Fruit fly (Drosophila melanogaster): ENCODE data around the gene Vha100-1.

Vha100-1 gene

DNA sequence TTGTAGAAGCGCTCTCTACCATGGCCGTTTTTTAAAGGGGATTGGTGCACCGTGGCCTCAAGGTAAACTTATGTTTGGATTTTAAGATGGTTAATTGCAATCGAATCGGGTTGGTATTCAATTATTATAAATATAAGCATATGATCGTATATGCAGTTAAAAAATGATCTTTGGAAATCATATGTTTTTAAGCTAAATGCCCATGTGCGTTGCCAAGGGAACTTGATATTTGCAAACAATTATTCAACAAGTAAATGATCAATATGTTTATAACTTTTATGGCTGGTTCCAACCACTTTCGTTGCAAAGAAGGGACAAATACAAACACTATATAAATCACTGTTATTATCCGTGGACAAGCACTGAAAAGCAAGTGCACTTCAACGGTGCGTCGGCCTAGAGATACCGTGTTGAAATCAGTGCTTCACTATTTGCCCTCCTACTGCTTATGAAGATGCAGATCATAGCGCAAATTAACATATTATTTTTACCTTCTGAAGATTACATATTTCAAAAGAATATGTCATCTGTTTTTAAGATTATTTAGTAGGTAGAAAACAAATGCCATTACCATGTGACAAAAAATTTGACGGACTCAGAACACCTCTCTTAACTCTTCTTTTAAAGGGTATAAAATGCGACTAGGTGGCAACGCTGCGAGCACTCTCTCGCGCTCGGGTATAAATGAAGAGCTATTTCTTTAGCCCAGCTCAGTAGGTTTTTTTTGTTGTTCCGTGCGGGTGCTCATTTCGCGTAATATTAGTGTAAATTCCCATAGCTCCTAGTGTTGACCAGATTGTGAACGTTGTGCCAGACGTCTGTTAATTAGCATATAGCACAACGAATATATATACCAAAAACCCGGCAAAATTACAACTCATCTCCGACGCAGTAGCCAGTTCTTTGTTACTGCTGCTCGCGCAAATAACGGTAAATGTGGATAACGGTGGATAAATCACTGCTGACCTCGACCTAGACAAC is 26.7 kb downstream of the Vha100-1 start, which contains the start of gene rdog (continued):
- TF ChIP-seq rib (GFP tag; IDR thresholded peaks at IDR 0.05) (peak; percentile 27; the same call in 1 of the 2 replicates), bigmax (GFP tag; optimal IDR thresholded peaks at IDR 0.05) (no peak), aop (GFP tag; IDR thresholded peaks at IDR 0.05) (peak; percentile 39; the same call in 1 of the 2 replicates), prd (optimal IDR thresholded peaks at IDR 0.05) (no peak), prd (GFP tag; IDR thresholded peaks at IDR 0.05) (peak; percentile 65; the same call in 2 of the 3 replicates), mirr (GFP tag; optimal IDR thresholded peaks at IDR 0.05) (peak; percentile 57), schlank (tag; optimal IDR thresholded peaks at IDR 0.05) (peak; percentile 22), stc (GFP tag; IDR thresholded peaks at IDR 0.05) (peak; percentile 57; the same call in 1 of the 2 replicates), CG7556 (GFP tag; optimal IDR thresholded peaks at IDR 0.05) (peak; percentile 82), CG42726 (GFP tag; IDR thresholded peaks at IDR 0.05; ENCODE audit: partially characterized antibody) (no peak), CG15073 (GFP tag; optimal IDR thresholded peaks at IDR 0.05) (no peak), fd96Cb (tag; optimal IDR thresholded peaks at IDR 0.05) (peak; percentile 73), eyg (GFP tag; optimal IDR thresholded peaks at IDR 0.05) (peak; percentile 33), tna (GFP tag; IDR thresholded peaks at IDR 0.05; ENCODE audit: partially characterized antibody) (no peak), CG3407 (GFP tag; optimal IDR thresholded peaks at IDR 0.05) (peak; percentile 13), CG9437 (GFP tag; optimal IDR thresholded peaks at IDR 0.05) (peak; percentile 83), CG15601 (tag; optimal IDR thresholded peaks at IDR 0.05) (peak; percentile 67), CG14667 (GFP tag; IDR thresholded peaks at IDR 0.05) (no peak), CG13296 (GFP tag; optimal IDR thresholded peaks at IDR 0.05) (peak; percentile 76), mld (GFP tag; IDR thresholded peaks at IDR 0.05; ENCODE audit: partially characterized antibody) (no peak), Sry-β (GFP tag; optimal IDR thresholded peaks at IDR 0.05) (peak; percentile 24), CG7271 (tag; optimal IDR thresholded peaks at IDR 0.05) (no peak), CG9797 (GFP tag; optimal IDR thresholded peaks at IDR 0.05) (no peak), nmo (GFP tag; optimal IDR thresholded peaks at IDR 0.05) (no peak), emc (GFP tag; optimal IDR thresholded peaks at IDR 0.05) (peak; percentile 69), NK7.1 (GFP tag; optimal IDR thresholded peaks at IDR 0.05) (peak; percentile 62), gem (tag; optimal IDR thresholded peaks at IDR 0.05) (peak; percentile 86), MTF-1 (GFP tag; optimal IDR thresholded peaks at IDR 0.05; ENCODE audit: borderline replicate concordance) (no peak), gt (GFP tag; IDR thresholded peaks at IDR 0.05) (no peak), CG34422 (GFP tag; IDR thresholded peaks at IDR 0.05) (no peak), Six4 (GFP tag; optimal IDR thresholded peaks at IDR 0.05) (peak; percentile 75), sr (GFP tag; IDR thresholded peaks at IDR 0.05) (no peak), Fer3 (tag; optimal IDR thresholded peaks at IDR 0.05) (peak; percentile 56), D19B (GFP tag; optimal IDR thresholded peaks at IDR 0.05) (peak; percentile 99), gsb (GFP tag; IDR thresholded peaks at IDR 0.05) (no peak), CG3163 (GFP tag; optimal IDR thresholded peaks at IDR 0.05) (peak; percentile 69), lmd (GFP tag; IDR thresholded peaks at IDR 0.05) (peak; percentile 77), Hr78 (GFP tag; optimal IDR thresholded peaks at IDR 0.05) (no peak), trh (GFP tag; optimal IDR thresholded peaks at IDR 0.05) (no peak), CG2129 (GFP tag; IDR thresholded peaks at IDR 0.05; ENCODE audit: partially characterized antibody) (no peak), kay (GFP tag; optimal IDR thresholded peaks at IDR 0.05) (peak; percentile 61), slbo (GFP tag; IDR thresholded peaks at IDR 0.05) (peak; percentile 61), Vsx1 (GFP tag; optimal IDR thresholded peaks at IDR 0.05) (no peak), CkIIα-i1 (GFP tag; IDR thresholded peaks at IDR 0.05) (no peak), Bgb (GFP tag; IDR thresholded peaks at IDR 0.05; ENCODE audit: partially characterized antibody) (peak; percentile 12; the same call in 1 of the 2 replicates), bsh (GFP tag; optimal IDR thresholded peaks at IDR 0.05) (peak; percentile 35 to 77), Gug (GFP tag; IDR thresholded peaks at IDR 0.05) (peak; percentile 32; the same call in 3 of the 4 replicates), crc (GFP tag; optimal IDR thresholded peaks at IDR 0.05) (peak; percentile 58)
